Worm (Caenorhabditis elegans) whole organism, mixed stage, embryonic: Measurements from ENCODE around the gene efn-2.

Experiments
- blmp-1 ChIP-seq: fragments of 150-350 bp; optimal IDR thresholded peaks from 2 replicates; lab custom pipeline; 2014; ENCODE audit warnings: missing biosample characterization, missing genetic modification characterization
- ces-1 ChIP-seq: fragments of 150-350 bp; optimal IDR thresholded peaks from 2 replicates; lab custom pipeline; 2014; ENCODE audit warnings: missing biosample characterization, missing genetic modification reagents, missing genetic modification characterization
- drap-1 ChIP-seq: fragments of 200-800 bp; sonication (Bioruptor generic); optimal IDR thresholded peaks from 3 replicates; lab custom pipeline; 2018; ENCODE audit warnings: mild to moderate bottlenecking, missing genetic modification characterization, missing compliant biosample characterization
- elt-1 ChIP-seq: sonication (generic microtip); optimal IDR thresholded peaks from 2 replicates; lab custom pipeline; 2017; ENCODE audit warnings: missing genetic modification characterization, mild to moderate bottlenecking, missing compliant biosample characterization, antibody characterized with exemption, moderate library complexity, borderline replicate concordance; ENCODE audit not compliant: insufficient read depth
- lsy-2 ChIP-seq: fragments of 150-350 bp; optimal IDR thresholded peaks from 2 replicates; lab custom pipeline; 2014; ENCODE audit warnings: missing biosample characterization, missing genetic modification characterization
- mab-5 ChIP-seq: fragments of 150-350 bp; optimal IDR thresholded peaks from 2 replicates; lab custom pipeline; 2014; ENCODE audit warnings: missing biosample characterization, missing genetic modification characterization
- nhr-237 ChIP-seq: fragments of 150-350 bp; optimal IDR thresholded peaks from 2 replicates; lab custom pipeline; 2014; ENCODE audit warnings: missing biosample characterization, missing genetic modification characterization
- nhr-76 ChIP-seq: sonication (generic microtip); optimal IDR thresholded peaks from 2 replicates; lab custom pipeline; 2017; ENCODE audit warnings: missing biosample characterization, missing genetic modification characterization
- snpc-4 ChIP-seq: fragments of 150-350 bp; optimal IDR thresholded peaks from 2 replicates; lab custom pipeline; 2014; ENCODE audit warnings: missing biosample characterization, missing genetic modification characterization
- sptf-1 ChIP-seq: sonication (generic microtip); optimal IDR thresholded peaks from 2 replicates; lab custom pipeline; 2017; ENCODE audit warnings: mild to moderate bottlenecking, missing genetic modification characterization, moderate library complexity, missing compliant biosample characterization
- tbx-8 ChIP-seq: fragments of 200-800 bp; sonication (Bioruptor generic); optimal IDR thresholded peaks from 2 replicates; lab custom pipeline; 2018; ENCODE audit warnings: mild to moderate bottlenecking, missing genetic modification characterization, moderate library complexity, missing compliant biosample characterization
- ztf-11 ChIP-seq: fragments of 150-350 bp; optimal IDR thresholded peaks from 2 replicates; lab custom pipeline; 2014; ENCODE audit warnings: missing biosample characterization, missing genetic modification characterization

DNA sequence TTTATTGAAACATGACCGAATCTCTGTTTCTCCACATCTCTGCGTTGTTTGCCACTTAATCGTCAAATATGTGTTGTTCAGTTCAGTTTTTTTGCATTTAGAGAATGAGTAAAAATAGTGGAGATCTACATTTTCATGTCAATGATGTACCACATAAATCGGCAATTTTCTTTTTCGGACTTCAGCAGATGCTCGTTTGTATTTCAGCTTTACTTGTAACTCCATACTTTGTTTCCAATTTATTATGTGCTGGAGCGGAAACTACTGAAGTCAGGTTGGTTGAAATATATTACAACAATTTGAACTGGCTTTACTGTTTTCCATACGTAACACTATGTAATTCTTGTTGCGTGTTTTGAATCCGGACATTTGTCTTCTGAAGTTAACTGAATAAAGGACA lies 45.5 kb upstream of the efn-2 start, which contains the start of gene T07G12.2:
- no peak for TF ChIP-seq elt-1
- TF ChIP-seq nhr-237 (tag; lab: Kevin White, UChicago) = no peak
- TF ChIP-seq mab-5 (tag; lab: Kevin White, UChicago) = no peak
- TF ChIP-seq tbx-8 = no peak
- TF ChIP-seq nhr-76 (tag; lab: Kevin White, UChicago) = no peak
- TF ChIP-seq ztf-11 (tag; lab: Kevin White, UChicago) = no peak
- TF ChIP-seq drap-1 (GFP tag; lab: Kevin White, UChicago) = no peak
- TF ChIP-seq lsy-2 (tag; lab: Kevin White, UChicago) = no peak
- TF ChIP-seq blmp-1 = no peak
- TF ChIP-seq snpc-4 = no peak
- TF ChIP-seq ces-1 (GFP tag; lab: Kevin White, UChicago) = no peak
- TF ChIP-seq sptf-1 = no peak
